Worm (Caenorhabditis elegans): ENCODE data around the gene srab-23.

DNA sequence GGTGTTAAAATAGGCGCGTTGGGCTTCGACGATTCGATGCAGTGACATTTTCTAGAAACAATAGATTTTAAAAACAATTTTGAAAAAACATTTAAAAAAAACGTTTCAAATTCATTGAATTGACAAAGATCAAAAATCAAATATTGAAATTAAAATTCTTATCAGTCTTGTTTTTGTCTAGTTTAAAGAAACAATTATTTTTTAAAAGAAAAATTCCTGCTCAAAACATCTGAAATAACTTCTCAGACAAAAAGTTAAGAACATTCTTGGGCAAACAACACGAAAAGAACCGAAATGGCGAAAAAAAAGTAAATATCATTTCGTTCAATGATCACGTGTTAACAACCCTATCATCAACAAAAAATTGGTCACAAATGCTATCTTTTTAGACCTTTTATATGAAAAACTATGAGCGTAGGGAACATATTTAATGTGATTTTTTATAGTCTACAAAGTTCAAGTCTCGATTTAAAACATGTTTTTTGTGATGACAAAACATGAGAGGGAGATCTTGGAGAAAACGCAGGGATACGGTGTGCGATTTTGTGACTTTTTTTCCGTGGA lies 35.8 kb downstream of the srab-23 start, which contains the start of gene alh-5:
- TF ChIP-seq ama-1 (optimal IDR thresholded peaks at IDR 0.05): no peak
- no peak for TF ChIP-seq ama-1 (GFP tag; optimal IDR thresholded peaks at IDR 0.05)
- TF ChIP-seq nfyb-1 (GFP tag; IDR thresholded peaks at IDR 0.05): no peak
- TF ChIP-seq cebp-2 (GFP tag; IDR thresholded peaks at IDR 0.05): no peak
- TF ChIP-seq madf-10 (tag; optimal IDR thresholded peaks at IDR 0.05): no peak
- no peak for TF ChIP-seq cebp-1 (GFP tag; IDR thresholded peaks at IDR 0.05)
- no peak for TF ChIP-seq cebp-1 (tag; optimal IDR thresholded peaks at IDR 0.05)
- TF ChIP-seq Y67H2A.10 (GFP tag; conservative IDR thresholded peaks at IDR 0.05): no peak

Measured in whole organism, young adult.